Fruit fly (Drosophila melanogaster): ENCODE results near the gene feo.

DNA sequence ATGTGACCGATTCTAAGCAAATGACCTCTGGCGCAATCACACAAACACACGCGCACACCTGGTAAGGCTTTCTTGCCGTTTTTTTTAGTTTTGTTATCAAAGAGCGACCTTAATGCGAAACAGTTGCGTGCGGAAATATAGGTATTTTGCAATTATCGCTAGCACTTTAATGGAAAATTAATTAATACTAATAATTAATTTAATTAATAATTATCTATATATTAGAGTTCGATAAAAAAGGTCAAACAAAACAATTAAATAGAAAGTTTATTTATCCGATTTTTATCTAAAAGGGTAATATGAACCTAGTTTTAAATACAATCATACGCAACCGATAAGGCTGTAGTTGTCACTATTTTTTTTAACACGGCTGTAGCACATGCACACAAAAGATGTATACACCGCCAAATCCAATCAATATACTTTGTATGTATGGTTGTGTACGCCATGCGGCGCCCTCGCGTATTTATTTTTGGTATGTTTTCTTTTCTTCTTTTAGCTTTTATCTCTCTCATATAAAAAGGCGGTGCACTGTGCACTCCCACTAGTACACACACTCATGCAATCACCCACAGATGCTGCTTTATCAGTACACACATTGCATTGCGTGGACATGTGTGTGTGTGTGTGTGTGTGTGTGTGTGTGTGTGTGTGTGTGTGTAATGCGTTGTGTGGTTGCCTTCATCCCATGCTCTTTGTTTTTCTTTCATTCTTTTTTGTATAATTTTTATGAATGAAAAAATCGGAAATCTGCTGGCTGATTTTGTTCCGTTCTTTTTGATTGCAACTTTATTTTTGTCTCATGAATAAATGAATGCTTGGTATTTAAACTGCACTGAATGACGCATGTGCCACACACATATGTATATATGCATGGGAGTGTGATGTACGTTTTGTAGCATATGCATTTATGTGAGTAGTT, 52.0 kb downstream of the feo start:
- TF ChIP-seq CG8478 (optimal IDR thresholded peaks at IDR 0.05), result no peak
- no peak for TF ChIP-seq CTCF (optimal IDR thresholded peaks at IDR 0.05)
